Worm (Caenorhabditis elegans): ENCODE data around the gene W04D12.1.

DNA sequence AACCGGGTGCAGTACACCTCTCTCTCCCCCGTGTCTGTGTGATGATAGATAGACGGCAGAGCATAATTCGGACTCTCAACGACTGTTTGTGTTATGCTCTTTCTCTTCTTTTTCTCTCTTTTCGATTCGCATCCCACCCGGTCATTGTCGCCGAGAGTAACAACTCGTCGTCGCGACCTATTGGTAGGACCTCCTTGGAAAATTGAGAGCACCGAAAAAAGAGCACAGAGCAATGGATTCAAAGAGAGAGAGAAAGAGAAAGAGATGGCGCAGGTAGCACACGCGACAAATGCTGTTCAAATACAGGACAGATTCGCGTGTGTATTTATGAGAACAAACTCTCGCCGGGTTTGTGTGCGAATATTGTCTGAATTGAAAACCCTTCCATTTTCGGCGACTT, 6.9 kb downstream of the W04D12.1 start:
- no peak for TF ChIP-seq snpc-4 (GFP tag; optimal IDR thresholded peaks at IDR 0.05)
- TF ChIP-seq snpc-4 (tag; optimal IDR thresholded peaks at IDR 0.05): no peak
- TF ChIP-seq nfya-1 (tag; optimal IDR thresholded peaks at IDR 0.05; ENCODE audit: borderline replicate concordance, insufficient read depth): no peak
- no peak for TF ChIP-seq fkh-3 (tag; optimal IDR thresholded peaks at IDR 0.05)
- no peak for TF ChIP-seq madf-10 (tag; optimal IDR thresholded peaks at IDR 0.05)
- TF ChIP-seq ets-4 (GFP tag; optimal IDR thresholded peaks at IDR 0.05): no peak
- TF ChIP-seq K11D2.4 (GFP tag; IDR thresholded peaks at IDR 0.05): no peak
- no peak for TF ChIP-seq B0035.1 (tag; optimal IDR thresholded peaks at IDR 0.05)
